Comparison of ENCODE assay signal across 5 fruit fly cellular contexts in genomic region chr3L:14004963-14005458, dm6.
TF ChIP-seq lines count a peak whose summit lies in the region.

No protein-coding gene starts in this region.

TF ChIP-seq in whole organism, adult, 20 proteins besides CTCF, POLR2A, EP300 and RAD21 (continued from another document):
- TF ChIP-seq cic (GFP tag; optimal IDR thresholded peaks at IDR 0.05; lab: Kevin White, UChicago), result peak; percentile 99
- peak; percentile 99 for TF ChIP-seq CG33017 (tag; optimal IDR thresholded peaks at IDR 0.05; lab: Kevin White, UChicago)
- TF ChIP-seq Clk (GFP tag; optimal IDR thresholded peaks at IDR 0.05; lab: Kevin White, UChicago), result peak; percentile 96

TF ChIP-seq in whole organism, embryonic, 481 proteins besides CTCF, POLR2A, EP300 and RAD21 (continued from another document and continues in another):
- peak; percentile 92 for TF ChIP-seq ewg (GFP tag; optimal IDR thresholded peaks at IDR 0.05; lab: Kevin White, UChicago)
- TF ChIP-seq CG14860 (GFP tag; IDR thresholded peaks at IDR 0.05; lab: Robert Waterston, UW; ENCODE audit: partially characterized antibody), result no peak
- peak; percentile 94 for TF ChIP-seq zfh2 (GFP tag; optimal IDR thresholded peaks at IDR 0.05; lab: Kevin White, UChicago)
- peak; percentile 96 for TF ChIP-seq CoRest (tag; optimal IDR thresholded peaks at IDR 0.05; lab: Kevin White, UChicago)
- peak; percentile 90 for TF ChIP-seq onecut (GFP tag; IDR thresholded peaks at IDR 0.05; lab: Robert Waterston, UW)
- no peak for TF ChIP-seq HLHmδ (GFP tag; optimal IDR thresholded peaks at IDR 0.05; lab: Kevin White, UChicago)
- peak; percentile 80 for TF ChIP-seq CG8765 (GFP tag; IDR thresholded peaks at IDR 0.05; lab: Robert Waterston, UW)
- TF ChIP-seq esg (GFP tag; conservative IDR thresholded peaks at IDR 0.05; lab: Robert Waterston, UW), result peak; percentile 95
- TF ChIP-seq emc (GFP tag; optimal IDR thresholded peaks at IDR 0.05; lab: Kevin White, UChicago), result peak; percentile 89
- TF ChIP-seq dati (GFP tag; IDR thresholded peaks at IDR 0.05; lab: Robert Waterston, UW), result peak; percentile 88
- peak; percentile 94 for TF ChIP-seq Side (GFP tag; optimal IDR thresholded peaks at IDR 0.05; lab: Kevin White, UChicago)
- TF ChIP-seq trh (GFP tag; optimal IDR thresholded peaks at IDR 0.05; lab: Kevin White, UChicago), result peak; percentile 82
- TF ChIP-seq knrl (GFP tag; IDR thresholded peaks at IDR 0.05; lab: Robert Waterston, UW; ENCODE audit: partially characterized antibody), result 0 out of 3 replicates have a peak, but pooled peaks have one; percentile 12
- peak; percentile 93 for TF ChIP-seq CG6813 (GFP tag; optimal IDR thresholded peaks at IDR 0.05; lab: Kevin White, UChicago)
- TF ChIP-seq Hmx (GFP tag; optimal IDR thresholded peaks at IDR 0.05; lab: Kevin White, UChicago), result peak; percentile 88
- peak; percentile 83 for TF ChIP-seq CG6654 (GFP tag; optimal IDR thresholded peaks at IDR 0.05; lab: Kevin White, UChicago)
- TF ChIP-seq inv (GFP tag; IDR thresholded peaks at IDR 0.05; lab: Robert Waterston, UW; ENCODE audit: partially characterized antibody), result peak; percentile 39; the same call in 1 of the 2 replicates
- TF ChIP-seq CG5245 (GFP tag; optimal IDR thresholded peaks at IDR 0.05; lab: Kevin White, UChicago), result peak; percentile 92
- peak; percentile 95 for TF ChIP-seq CG9817 (tag; optimal IDR thresholded peaks at IDR 0.05; lab: Kevin White, UChicago)
- peak; percentile 93 for TF ChIP-seq CG11093 (GFP tag; IDR thresholded peaks at IDR 0.05; lab: Robert Waterston, UW)
- peak; percentile 96 for TF ChIP-seq CG18599 (GFP tag; optimal IDR thresholded peaks at IDR 0.05; lab: Kevin White, UChicago)
- peak; percentile 75 for TF ChIP-seq CG3065 (GFP tag; optimal IDR thresholded peaks at IDR 0.05; lab: Kevin White, UChicago)
- TF ChIP-seq Ssrp (tag; optimal IDR thresholded peaks at IDR 0.05; lab: Kevin White, UChicago), result peak; percentile 94
- TF ChIP-seq CG10431 (GFP tag; optimal IDR thresholded peaks at IDR 0.05; lab: Kevin White, UChicago), result peak; percentile 82
- peak; percentile 92 for TF ChIP-seq da (GFP tag; optimal IDR thresholded peaks at IDR 0.05; lab: Kevin White, UChicago)
- TF ChIP-seq Doc2 (GFP tag; IDR thresholded peaks at IDR 0.05; lab: Robert Waterston, UW), result peak; percentile 87
- peak; percentile 92 for TF ChIP-seq BtbVII (GFP tag; optimal IDR thresholded peaks at IDR 0.05; lab: Kevin White, UChicago)
- TF ChIP-seq pita (GFP tag; optimal IDR thresholded peaks at IDR 0.05; lab: Kevin White, UChicago), result no peak
- peak; percentile 95 to 96 for TF ChIP-seq chif (GFP tag; optimal IDR thresholded peaks at IDR 0.05; lab: Kevin White, UChicago)
- TF ChIP-seq C15 (GFP tag; IDR thresholded peaks at IDR 0.05; lab: Robert Waterston, UW), result peak; percentile 83; the same call in 2 of the 3 replicates

TF ChIP-seq in whole organism, prepupa, 60 proteins besides CTCF, POLR2A, EP300 and RAD21 (continued from another document and continues in another):
- TF ChIP-seq CG8632 (GFP tag; optimal IDR thresholded peaks at IDR 0.05; lab: Kevin White, UChicago), result peak; percentile 97
- TF ChIP-seq fkh (GFP tag; optimal IDR thresholded peaks at IDR 0.05; lab: Kevin White, UChicago), result peak; percentile 89
- peak; percentile 99 for TF ChIP-seq dac (GFP tag; optimal IDR thresholded peaks at IDR 0.05; lab: Kevin White, UChicago)
- peak; percentile 97 for TF ChIP-seq Smox (GFP tag; optimal IDR thresholded peaks at IDR 0.05; lab: Kevin White, UChicago)
- peak; percentile 96 for TF ChIP-seq Sox102F (GFP tag; optimal IDR thresholded peaks at IDR 0.05; lab: Kevin White, UChicago)
- TF ChIP-seq CG6163 (GFP tag; IDR thresholded peaks at IDR 0.05; lab: Robert Waterston, UW), result peak; percentile 99
- TF ChIP-seq CG11294 (GFP tag; IDR thresholded peaks at IDR 0.05; lab: Robert Waterston, UW), result peak; percentile 98
- peak; percentile 99 for TF ChIP-seq CG8119 (GFP tag; IDR thresholded peaks at IDR 0.05; lab: Robert Waterston, UW)
- peak; percentile 98 for TF ChIP-seq Sox15 (GFP tag; optimal IDR thresholded peaks at IDR 0.05; lab: Kevin White, UChicago)
- TF ChIP-seq CG31627 (GFP tag; optimal IDR thresholded peaks at IDR 0.05; lab: Kevin White, UChicago), result peak; percentile 99
- peak; percentile 98 for TF ChIP-seq lz (GFP tag; optimal IDR thresholded peaks at IDR 0.05; lab: Kevin White, UChicago)
- TF ChIP-seq spab (GFP tag; optimal IDR thresholded peaks at IDR 0.05; lab: Kevin White, UChicago), result peak; percentile 96
- peak; percentile 96 for TF ChIP-seq CG11762 (GFP tag; optimal IDR thresholded peaks at IDR 0.05; lab: Kevin White, UChicago; ENCODE audit: insufficient read depth)
- TF ChIP-seq topi (GFP tag; optimal IDR thresholded peaks at IDR 0.05; lab: Kevin White, UChicago), result peak; percentile 98
- peak; percentile 94 for TF ChIP-seq CG3032 (tag; optimal IDR thresholded peaks at IDR 0.05; lab: Kevin White, UChicago)
- TF ChIP-seq cyc (GFP tag; optimal IDR thresholded peaks at IDR 0.05; lab: Kevin White, UChicago), result peak; percentile 99
- peak; percentile 99 for TF ChIP-seq OdsH (GFP tag; optimal IDR thresholded peaks at IDR 0.05; lab: Kevin White, UChicago)
- TF ChIP-seq CG11902 (GFP tag; optimal IDR thresholded peaks at IDR 0.05; lab: Kevin White, UChicago), result peak; percentile 99
- peak; percentile 99 for TF ChIP-seq Eip75B (GFP tag; optimal IDR thresholded peaks at IDR 0.05; lab: Kevin White, UChicago)
- TF ChIP-seq CG15336 (GFP tag; IDR thresholded peaks at IDR 0.05; lab: Robert Waterston, UW), result peak; percentile 99
- TF ChIP-seq CG34406 (GFP tag; optimal IDR thresholded peaks at IDR 0.05; lab: Kevin White, UChicago), result peak; percentile 98
- peak; percentile 98 for TF ChIP-seq Ets96B (tag; optimal IDR thresholded peaks at IDR 0.05; lab: Kevin White, UChicago)
- TF ChIP-seq CG6808 (GFP tag; optimal IDR thresholded peaks at IDR 0.05; lab: Kevin White, UChicago), result peak; percentile 95
- peak; percentile 100 for TF ChIP-seq Eip78C (GFP tag; lab: Kevin White, UChicago)
- peak; percentile 99 for TF ChIP-seq CG3919 (GFP tag; optimal IDR thresholded peaks at IDR 0.05; lab: Kevin White, UChicago)
- peak; percentile 90 for TF ChIP-seq dsx (GFP tag; optimal IDR thresholded peaks at IDR 0.05; lab: Kevin White, UChicago; ENCODE audit: poor library complexity, severe bottlenecking)
- TF ChIP-seq fd59A (GFP tag; optimal IDR thresholded peaks at IDR 0.05; lab: Kevin White, UChicago), result peak; percentile 97
- peak; percentile 98 for TF ChIP-seq CG6276 (GFP tag; optimal IDR thresholded peaks at IDR 0.05; lab: Kevin White, UChicago)
- TF ChIP-seq achi (GFP tag; optimal IDR thresholded peaks at IDR 0.05; lab: Kevin White, UChicago), result peak; percentile 98
- TF ChIP-seq svp (GFP tag; lab: Kevin White, UChicago), result peak; percentile 99
- peak; percentile 98 for TF ChIP-seq CG6792 (GFP tag; optimal IDR thresholded peaks at IDR 0.05; lab: Kevin White, UChicago)
- TF ChIP-seq CG10669 (GFP tag; optimal IDR thresholded peaks at IDR 0.05; lab: Kevin White, UChicago), result peak; percentile 98
- peak; percentile 96 to 99 for TF ChIP-seq salr (GFP tag; optimal IDR thresholded peaks at IDR 0.05; lab: Kevin White, UChicago)

TF ChIP-seq in whole organism, pupa, 21 proteins besides CTCF, POLR2A, EP300 and RAD21 (continued from another document):
- TF ChIP-seq CG34367 (tag; optimal IDR thresholded peaks at IDR 0.05; lab: Kevin White, UChicago), result peak; percentile 96
TF ChIP-seq in whole organism, pupa: peak in this region for 20.

TF ChIP-seq in whole organism, wandering third instar larva, 38 proteins besides CTCF, POLR2A, EP300 and RAD21 (continued from another document):
- no peak for TF ChIP-seq dl (GFP tag; optimal IDR thresholded peaks at IDR 0.05; lab: Kevin White, UChicago; ENCODE audit: insufficient read depth in 1 of 2, partially characterized antibody in 2 of 2)
- TF ChIP-seq tai (GFP tag; optimal IDR thresholded peaks at IDR 0.05; lab: Kevin White, UChicago), result no peak
- peak; percentile 94 for TF ChIP-seq woc (GFP tag; optimal IDR thresholded peaks at IDR 0.05; lab: Kevin White, UChicago)
- TF ChIP-seq sage (GFP tag; optimal IDR thresholded peaks at IDR 0.05; lab: Kevin White, UChicago), result no peak
- TF ChIP-seq CrebA (GFP tag; optimal IDR thresholded peaks at IDR 0.05; lab: Kevin White, UChicago; ENCODE audit: borderline replicate concordance), result no peak
- no peak for TF ChIP-seq Hr78 (GFP tag; optimal IDR thresholded peaks at IDR 0.05; lab: Kevin White, UChicago)
- TF ChIP-seq Hnf4 (GFP tag; optimal IDR thresholded peaks at IDR 0.05; lab: Kevin White, UChicago), result no peak
- no peak for TF ChIP-seq Dfd (GFP tag; optimal IDR thresholded peaks at IDR 0.05; lab: Kevin White, UChicago)
- peak; percentile 99 for TF ChIP-seq ey (GFP tag; optimal IDR thresholded peaks at IDR 0.05; lab: Kevin White, UChicago)
- TF ChIP-seq OdsH (GFP tag; optimal IDR thresholded peaks at IDR 0.05; lab: Kevin White, UChicago), result peak; percentile 99
- TF ChIP-seq brk (GFP tag; optimal IDR thresholded peaks at IDR 0.05; lab: Kevin White, UChicago), result no peak
- TF ChIP-seq Dif (GFP tag; optimal IDR thresholded peaks at IDR 0.05; lab: Kevin White, UChicago; ENCODE audit: partially characterized antibody), result no peak
- peak; percentile 82 for TF ChIP-seq CG9705 (GFP tag; optimal IDR thresholded peaks at IDR 0.05; lab: Kevin White, UChicago)
- peak; percentile 98 for TF ChIP-seq CG32264 (GFP tag; optimal IDR thresholded peaks at IDR 0.05; lab: Kevin White, UChicago)
- peak; percentile 99 for TF ChIP-seq h (GFP tag; optimal IDR thresholded peaks at IDR 0.05; lab: Kevin White, UChicago)
- TF ChIP-seq Hr83 (GFP tag; optimal IDR thresholded peaks at IDR 0.05; lab: Kevin White, UChicago; ENCODE audit: poor library complexity, severe bottlenecking), result peak; percentile 89
- no peak for TF ChIP-seq GATAd (GFP tag; optimal IDR thresholded peaks at IDR 0.05; lab: Kevin White, UChicago)
